Fruit fly (Drosophila melanogaster) whole organism, adult: Measurements from ENCODE around the gene zfh1.

Experiments used
- CG11617 ChIP-seq: fragments of 200-800 bp; sonication (Bioruptor generic); optimal IDR thresholded peaks from 2 replicates; lab custom pipeline; 2017; ENCODE audit warnings: mild to moderate bottlenecking, missing biosample characterization, missing genetic modification reagents, missing genetic modification characterization
- CG12768 ChIP-seq: fragments of 200-800 bp; sonication (Bioruptor generic); optimal IDR thresholded peaks from 2 replicates; lab custom pipeline; 2017; ENCODE audit warnings: missing biosample characterization, missing genetic modification characterization, mild to moderate bottlenecking, moderate library complexity, missing genetic modification reagents
- CG1620 ChIP-seq: fragments of 200-800 bp; sonication (Bioruptor generic); optimal IDR thresholded peaks from 2 replicates; lab custom pipeline; 2016; ENCODE audit warnings: missing biosample characterization, missing genetic modification characterization
- CG33017 ChIP-seq: fragments of 200-800 bp; sonication (Bioruptor generic); optimal IDR thresholded peaks from 2 replicates; lab custom pipeline; 2018; ENCODE audit warnings: missing biosample characterization, mild to moderate bottlenecking, missing genetic modification characterization, moderate library complexity
- CG5204 ChIP-seq: fragments of 200-800 bp; sonication (Bioruptor generic); optimal IDR thresholded peaks from 2 replicates; lab custom pipeline; 2016; ENCODE audit warnings: missing biosample characterization, missing genetic modification characterization
- CG7045 ChIP-seq: fragments of 200-800 bp; sonication (Bioruptor generic); optimal IDR thresholded peaks from 2 replicates; lab custom pipeline; 2017; ENCODE audit warnings: missing biosample characterization, mild to moderate bottlenecking, missing genetic modification characterization
- CG7101 ChIP-seq: fragments of 200-800 bp; sonication (Bioruptor generic); optimal IDR thresholded peaks from 2 replicates; lab custom pipeline; 2018; ENCODE audit warnings: missing biosample characterization, mild to moderate bottlenecking, missing genetic modification characterization, moderate library complexity
- kay ChIP-seq: fragments of 200-800 bp; sonication (Bioruptor generic); peaks from one replicate; lab custom pipeline; 2016; ENCODE audit warnings: missing biosample characterization, missing genetic modification characterization, borderline replicate concordance
- pad ChIP-seq: fragments of 200-800 bp; sonication (Bioruptor generic); optimal IDR thresholded peaks from 3 replicates; lab custom pipeline; 2017; ENCODE audit warnings: missing biosample characterization, missing genetic modification characterization, mild to moderate bottlenecking, moderate library complexity, missing genetic modification reagents
- toe ChIP-seq: fragments of 200-800 bp; sonication (Bioruptor generic); optimal IDR thresholded peaks from 2 replicates; lab custom pipeline; 2016; ENCODE audit warnings: missing biosample characterization, missing genetic modification characterization

- TF ChIP-seq CG1620: no peak
- no peak for TF ChIP-seq CG33017 (tag; lab: Kevin White, UChicago)
- no peak for TF ChIP-seq CG5204 (GFP tag; lab: Kevin White, UChicago)
- no peak for TF ChIP-seq CG7045 (GFP tag; lab: Kevin White, UChicago)
- no peak for TF ChIP-seq kay
- no peak for TF ChIP-seq CG7101 (tag; lab: Kevin White, UChicago)
- TF ChIP-seq CG12768 (GFP tag; lab: Kevin White, UChicago): no peak
- TF ChIP-seq pad (GFP tag; lab: Kevin White, UChicago): no peak
- no peak for TF ChIP-seq toe
- no peak for TF ChIP-seq CG11617
Measured at dm6 chr3R:30770069-30770633, 4.4 kb downstream of the zfh1 start.
